Fruit fly (Drosophila melanogaster) whole organism, embryonic: ENCODE data around the gene Der-2.

ENCODE experiments used
- ATbp ChIP-seq: fragments of 200-800 bp; sonication (Bioruptor generic); optimal IDR thresholded peaks from 2 replicates; lab custom pipeline; 2017; ENCODE audit warnings: missing biosample characterization, mild to moderate bottlenecking, missing genetic modification characterization, missing genetic modification reagents
- C15 ChIP-seq: fragments of 200-800 bp; sonication (Bioruptor generic); IDR thresholded peaks from 3 replicates; pipeline ENCODE4 v1.3.6; 2022; ENCODE audit warnings: missing biosample characterization, missing genetic modification characterization
- CG10431 ChIP-seq: fragments of 200-800 bp; sonication (Bioruptor generic); optimal IDR thresholded peaks from 3 replicates; lab custom pipeline; 2018; ENCODE audit warnings: missing biosample characterization, mild to moderate bottlenecking, missing genetic modification characterization
- CG11085 ChIP-seq: fragments of 200-800 bp; sonication (Bioruptor generic); IDR thresholded peaks from 2 replicates; pipeline ENCODE4 v1.3.6; 2022; ENCODE audit warnings: missing biosample characterization, missing genetic modification characterization
- CG1233 ChIP-seq: fragments of 200-800 bp; sonication (Bioruptor generic); optimal IDR thresholded peaks from 4 replicates; lab custom pipeline; 2018; ENCODE audit warnings: missing biosample characterization, mild to moderate bottlenecking, missing genetic modification characterization
- CG12744 ChIP-seq: fragments of 200-800 bp; sonication (Bioruptor generic); optimal IDR thresholded peaks from 2 replicates; lab custom pipeline; 2016; ENCODE audit warnings: missing biosample characterization, missing genetic modification characterization
- CG14050 ChIP-seq: fragments of 200-800 bp; sonication (Bioruptor generic); IDR thresholded peaks from 3 replicates; pipeline ENCODE4 v1.3.6; 2022; ENCODE audit warnings: missing biosample characterization, missing genetic modification characterization
- CG14860 ChIP-seq: fragments of 200-800 bp; sonication (Bioruptor generic); IDR thresholded peaks from 3 replicates; pipeline ENCODE4 v1.3.6; 2022; ENCODE audit warnings: missing biosample characterization, missing genetic modification characterization; ENCODE audit not compliant: partially characterized antibody
- CG15011 ChIP-seq: fragments of 200-800 bp; sonication (Bioruptor generic); optimal IDR thresholded peaks from 3 replicates; lab custom pipeline; 2018; ENCODE audit warnings: missing biosample characterization, mild to moderate bottlenecking, missing genetic modification characterization
- CG15073 ChIP-seq: fragments of 200-800 bp; sonication (Bioruptor generic); optimal IDR thresholded peaks from 2 replicates; lab custom pipeline; 2016; ENCODE audit warnings: missing biosample characterization, missing genetic modification characterization
- CG15601 ChIP-seq: fragments of 200-800 bp; sonication (Bioruptor generic); optimal IDR thresholded peaks from 3 replicates; lab custom pipeline; 2019; ENCODE audit warnings: missing biosample characterization, mild to moderate bottlenecking, missing genetic modification characterization, moderate library complexity
- CG17186 ChIP-seq: fragments of 200-800 bp; sonication (Bioruptor generic); optimal IDR thresholded peaks from 3 replicates; lab custom pipeline; 2017; ENCODE audit warnings: missing biosample characterization, missing genetic modification reagents, missing genetic modification characterization
- CG17361 ChIP-seq: fragments of 200-800 bp; sonication (Bioruptor generic); IDR thresholded peaks from 3 replicates; pipeline ENCODE4 v1.3.6; 2022; ENCODE audit warnings: missing biosample characterization, missing genetic modification characterization
- CG17912 ChIP-seq: fragments of 200-800 bp; sonication (Bioruptor generic); optimal IDR thresholded peaks from 2 replicates; lab custom pipeline; 2018; ENCODE audit warnings: missing biosample characterization, mild to moderate bottlenecking, missing genetic modification characterization
- CG18262 ChIP-seq: fragments of 200-800 bp; optimal IDR thresholded peaks from 3 replicates; lab custom pipeline; 2019; ENCODE audit warnings: missing biosample characterization, mild to moderate bottlenecking, missing genetic modification characterization, moderate library complexity
- CG2202 ChIP-seq: fragments of 200-800 bp; sonication (Bioruptor generic); optimal IDR thresholded peaks from 2 replicates; lab custom pipeline; 2018; ENCODE audit warnings: missing biosample characterization, mild to moderate bottlenecking, missing genetic modification characterization
- CG4707 ChIP-seq: fragments of 200-800 bp; sonication (Bioruptor generic); optimal IDR thresholded peaks from 2 replicates; lab custom pipeline; 2018; ENCODE audit warnings: missing biosample characterization, mild to moderate bottlenecking, missing genetic modification characterization, moderate library complexity
- CG7928 ChIP-seq: fragments of 200-800 bp; sonication (Bioruptor generic); optimal IDR thresholded peaks from 2 replicates; lab custom pipeline; 2017; ENCODE audit warnings: missing biosample characterization, mild to moderate bottlenecking, missing genetic modification characterization
- CG8359 ChIP-seq: fragments of 200-800 bp; sonication (Bioruptor generic); optimal IDR thresholded peaks from 2 replicates; lab custom pipeline; 2017; ENCODE audit warnings: missing biosample characterization, mild to moderate bottlenecking, missing genetic modification characterization, borderline replicate concordance
- CG9817 ChIP-seq: fragments of 200-800 bp; sonication (Bioruptor generic); optimal IDR thresholded peaks from 2 replicates; lab custom pipeline; 2018; ENCODE audit warnings: missing biosample characterization, mild to moderate bottlenecking, missing genetic modification characterization, moderate library complexity
- Dref ChIP-seq: fragments of 200-800 bp; sonication (Bioruptor generic); IDR thresholded peaks from 2 replicates; pipeline ENCODE4 v1.3.6; 2022; ENCODE audit warnings: missing biosample characterization, missing genetic modification characterization
- GATAe ChIP-seq: fragments of 200-800 bp; sonication (Bioruptor generic); conservative IDR thresholded peaks from 2 replicates; pipeline ENCODE4 v1.3.6; 2022; ENCODE audit warnings: missing biosample characterization, missing genetic modification characterization
- HmgD ChIP-seq: fragments of 200-800 bp; sonication (Bioruptor generic); optimal IDR thresholded peaks from 3 replicates; lab custom pipeline; 2016; ENCODE audit warnings: missing biosample characterization, missing genetic modification characterization
- Hsf ChIP-seq: fragments of 200-800 bp; sonication (Bioruptor generic); optimal IDR thresholded peaks from 3 replicates; lab custom pipeline; 2016; ENCODE audit warnings: missing biosample characterization, missing genetic modification characterization
- Lim3 ChIP-seq: fragments of 200-800 bp; sonication (Bioruptor generic); IDR thresholded peaks from 2 replicates; pipeline ENCODE4 v1.3.6; 2022; ENCODE audit warnings: missing biosample characterization, missing genetic modification characterization
- Myb ChIP-seq: fragments of 200-800 bp; sonication (Bioruptor generic); optimal IDR thresholded peaks from 2 replicates; lab custom pipeline; 2016; ENCODE audit warnings: missing biosample characterization, missing genetic modification characterization
- Oaz ChIP-seq: fragments of 200-800 bp; sonication (Bioruptor generic); IDR thresholded peaks from 2 replicates; pipeline ENCODE4 v1.3.6; 2022; ENCODE audit warnings: missing biosample characterization, missing genetic modification characterization
- Oli ChIP-seq: fragments of 200-800 bp; sonication (Bioruptor generic); optimal IDR thresholded peaks from 2 replicates; lab custom pipeline; 2018; ENCODE audit warnings: missing biosample characterization, mild to moderate bottlenecking, missing genetic modification characterization, moderate library complexity
- Six4 ChIP-seq: fragments of 200-800 bp; sonication (Bioruptor generic); optimal IDR thresholded peaks from 2 replicates; lab custom pipeline; 2016; ENCODE audit warnings: missing biosample characterization, missing genetic modification characterization
- Spps ChIP-seq: fragments of 200-800 bp; sonication (Bioruptor generic); optimal IDR thresholded peaks from 2 replicates; lab custom pipeline; 2018; ENCODE audit warnings: missing biosample characterization, mild to moderate bottlenecking, missing genetic modification characterization
- TFAM ChIP-seq: fragments of 200-800 bp; sonication (Bioruptor generic); optimal IDR thresholded peaks from 2 replicates; lab custom pipeline; 2017; ENCODE audit warnings: missing biosample characterization, missing genetic modification characterization, inconsistent platforms
- ase ChIP-seq: fragments of 200-800 bp; sonication (Bioruptor generic); IDR thresholded peaks from 3 replicates; pipeline ENCODE4 v1.3.6; 2022; ENCODE audit warnings: missing biosample characterization, missing genetic modification characterization
- az2 ChIP-seq: fragments of 200-800 bp; sonication (Bioruptor generic); optimal IDR thresholded peaks from 3 replicates; lab custom pipeline; 2016; ENCODE audit warnings: missing biosample characterization, missing genetic modification characterization
- disco-r ChIP-seq: fragments of 200-800 bp; sonication (Bioruptor generic); optimal IDR thresholded peaks from 2 replicates; lab custom pipeline; 2016; ENCODE audit warnings: missing biosample characterization, missing genetic modification characterization
- ewg ChIP-seq: fragments of 200-800 bp; sonication (Bioruptor generic); optimal IDR thresholded peaks from 3 replicates; lab custom pipeline; 2017; ENCODE audit warnings: mild to moderate bottlenecking, missing biosample characterization, missing genetic modification reagents, missing genetic modification characterization
- fd102C ChIP-seq: fragments of 200-800 bp; sonication (Bioruptor generic); optimal IDR thresholded peaks from 2 replicates; lab custom pipeline; 2018; ENCODE audit warnings: missing biosample characterization, mild to moderate bottlenecking, missing genetic modification characterization, moderate library complexity
- fu2 ChIP-seq: fragments of 200-800 bp; sonication (Bioruptor generic); optimal IDR thresholded peaks from 2 replicates; lab custom pipeline; 2016; ENCODE audit warnings: missing biosample characterization, missing genetic modification characterization
- gt ChIP-seq: fragments of 200-800 bp; sonication (Bioruptor generic); IDR thresholded peaks from 2 replicates; pipeline ENCODE4 v1.3.6; 2022; ENCODE audit warnings: missing biosample characterization, missing genetic modification characterization
- hkb ChIP-seq, 2 experiments: fragments of 200-800 bp in 1 of 2; fragments of >200 bp in 1 of 2; sonication (Bioruptor generic) in 1 of 2; IDR thresholded peaks in 1 of 2; optimal IDR thresholded peaks in 1 of 2; 2 replicates each; pipeline versions ENCODE4 v1.3.6 to Lab custom; 2017 to 2022; ENCODE audit warnings: missing biosample characterization in 1 of 2, missing genetic modification characterization in 1 of 2
- hth ChIP-seq: fragments of >200 bp; optimal IDR thresholded peaks from 2 replicates; lab custom pipeline; 2017; ENCODE audit warnings: inconsistent platforms
- knrl ChIP-seq: fragments of 200-800 bp; sonication (Bioruptor generic); IDR thresholded peaks from 3 replicates; pipeline ENCODE4 v1.3.6; 2022; ENCODE audit warnings: missing biosample characterization, missing genetic modification characterization; ENCODE audit not compliant: partially characterized antibody
- lab ChIP-seq: fragments of 200-800 bp; sonication (Bioruptor generic); optimal IDR thresholded peaks from 3 replicates; lab custom pipeline; 2017; ENCODE audit warnings: missing biosample characterization, missing genetic modification characterization, mild to moderate bottlenecking, moderate library complexity, missing genetic modification reagents
- odd ChIP-seq: fragments of 200-800 bp; sonication (Bioruptor generic); optimal IDR thresholded peaks from 2 replicates; lab custom pipeline; 2017; ENCODE audit warnings: missing biosample characterization, mild to moderate bottlenecking, missing genetic modification characterization
- ro ChIP-seq: fragments of 200-800 bp; sonication (Bioruptor generic); IDR thresholded peaks from 2 replicates; pipeline ENCODE4 v1.3.6; 2022; ENCODE audit warnings: missing biosample characterization, missing genetic modification characterization
- run ChIP-seq: fragments of 200-800 bp; sonication (Bioruptor generic); optimal IDR thresholded peaks from 3 replicates; lab custom pipeline; 2018; ENCODE audit warnings: missing biosample characterization, mild to moderate bottlenecking, missing genetic modification characterization
- schlank ChIP-seq: fragments of 200-800 bp; sonication (Bioruptor generic); optimal IDR thresholded peaks from 2 replicates; lab custom pipeline; 2018; ENCODE audit warnings: missing biosample characterization, mild to moderate bottlenecking, missing genetic modification characterization
- sd ChIP-seq: fragments of 200-800 bp; sonication (Bioruptor generic); optimal IDR thresholded peaks from 3 replicates; lab custom pipeline; 2018; ENCODE audit warnings: missing biosample characterization, mild to moderate bottlenecking, missing genetic modification characterization, moderate library complexity
- seq ChIP-seq: fragments of 200-800 bp; sonication (Bioruptor generic); IDR thresholded peaks from 2 replicates; pipeline ENCODE4 v1.3.6; 2022; ENCODE audit warnings: missing biosample characterization, missing genetic modification characterization
- tll ChIP-seq, 2 experiments: fragments of 200-800 bp in 1 of 2; fragments of >200 bp in 1 of 2; sonication (Bioruptor generic) in 1 of 2; optimal IDR thresholded peaks; 2 replicates each; lab custom pipeline; 2017 to 2019; ENCODE audit warnings: missing biosample characterization in 2 of 2, missing genetic modification characterization in 2 of 2, mild to moderate bottlenecking in 1 of 2, moderate library complexity in 1 of 2
- unpg ChIP-seq: fragments of 200-800 bp; sonication (Bioruptor generic); optimal IDR thresholded peaks from 3 replicates; lab custom pipeline; 2018; ENCODE audit warnings: missing biosample characterization, mild to moderate bottlenecking, missing genetic modification characterization, moderate library complexity

Gene Der-2

dm6 chr3R:16497379-16497778, 13.4 kb upstream of the Der-2 start (continued):
- TF ChIP-seq hkb (optimal IDR thresholded peaks at IDR 0.05; lab: Kevin White, UChicago) (no peak), hkb (GFP tag; IDR thresholded peaks at IDR 0.05; lab: Robert Waterston, UW) (peak; percentile 90), GATAe (peak; percentile 53; the same call in 1 of the 2 replicates), CG11085 (GFP tag; lab: Robert Waterston, UW) (peak; percentile 83), gt (GFP tag; lab: Robert Waterston, UW) (peak; percentile 20; the same call in 1 of the 2 replicates), ro (peak; percentile 61), CG15073 (GFP tag; lab: Kevin White, UChicago) (peak; percentile 44), CG18262 (peak; percentile 87), Dref (GFP tag; lab: Robert Waterston, UW) (no peak), unpg (GFP tag; lab: Kevin White, UChicago) (peak; percentile 91), TFAM (GFP tag; lab: Kevin White, UChicago) (peak; percentile 27), Lim3 (GFP tag; lab: Robert Waterston, UW) (peak; percentile 31; the same call in 1 of the 2 replicates), CG7928 (GFP tag; lab: Kevin White, UChicago) (peak; percentile 37), CG1233 (GFP tag; lab: Kevin White, UChicago) (peak; percentile 77), CG15601 (tag; lab: Kevin White, UChicago) (peak; percentile 76), fu2 (GFP tag; lab: Kevin White, UChicago) (peak; percentile 61), C15 (GFP tag; lab: Robert Waterston, UW) (0 out of 3 replicates have a peak, but pooled peaks have one; percentile 55), Six4 (peak; percentile 80), CG8359 (GFP tag; lab: Kevin White, UChicago) (peak; percentile 64), ase (GFP tag; lab: Robert Waterston, UW) (peak; percentile 95), CG17912 (GFP tag; lab: Kevin White, UChicago) (peak; percentile 66), odd (peak; percentile 70), fd102C (GFP tag; lab: Kevin White, UChicago) (peak; percentile 53), CG4707 (GFP tag; lab: Kevin White, UChicago) (peak; percentile 64), Oli (tag; lab: Kevin White, UChicago) (peak; percentile 82), seq (no peak), CG14860 (GFP tag; lab: Robert Waterston, UW) (no peak), ewg (peak; percentile 76), Oaz (GFP tag; lab: Robert Waterston, UW) (peak; percentile 62; the same call in 1 of the 2 replicates), CG14050 (peak; percentile 83), knrl (GFP tag; lab: Robert Waterston, UW) (no peak; the same call in 2 of the 3 replicates), Hsf (GFP tag; lab: Kevin White, UChicago) (peak; percentile 79), lab (peak; percentile 91), CG10431 (peak; percentile 52), hth (lab: Kevin White, UChicago) (no peak), disco-r (GFP tag; lab: Kevin White, UChicago) (peak; percentile 38), CG12744 (peak; percentile 57), sd (tag; lab: Kevin White, UChicago) (peak; percentile 51), run (tag; lab: Kevin White, UChicago) (peak; percentile 70), az2 (GFP tag; lab: Kevin White, UChicago) (peak; percentile 88), schlank (tag; lab: Kevin White, UChicago) (peak; percentile 28), CG17186 (GFP tag; lab: Kevin White, UChicago) (peak; percentile 2), CG15011 (GFP tag; lab: Kevin White, UChicago) (peak; percentile 12), CG2202 (peak; percentile 64), CG17361 (peak; percentile 86), Myb (GFP tag; lab: Kevin White, UChicago) (peak; percentile 46), HmgD (GFP tag; lab: Kevin White, UChicago) (no peak), CG9817 (tag; lab: Kevin White, UChicago) (peak; percentile 83), Spps (tag; lab: Kevin White, UChicago) (peak; percentile 79), tll (GFP tag; optimal IDR thresholded peaks at IDR 0.05; lab: Kevin White, UChicago) (no peak), ATbp (GFP tag; lab: Kevin White, UChicago) (peak; percentile 84)
